Worm (Caenorhabditis elegans): ENCODE data around the gene C17H11.6.

The C17H11.6 gene

DNA sequence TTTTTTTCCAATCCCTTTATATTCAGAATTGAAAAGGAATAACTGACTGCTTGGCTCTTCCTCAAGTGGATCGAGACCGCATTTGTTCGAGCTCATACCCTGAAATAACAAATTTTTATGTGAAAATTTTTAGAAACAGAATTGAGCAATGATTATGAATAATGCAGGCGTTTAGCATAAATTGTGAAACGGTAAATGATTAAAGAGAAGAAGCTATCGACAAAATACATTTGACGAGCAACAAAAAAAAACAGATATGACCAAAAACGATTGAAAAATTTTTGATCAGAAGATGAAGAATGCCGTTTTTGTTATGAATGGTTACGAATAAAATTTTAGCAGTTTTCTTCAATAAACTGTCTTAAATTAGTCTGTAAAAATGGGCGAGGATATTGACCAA, at the start of gene C17H11.6:
Gene C17H11.6 (minus strand): TSS at position 101 of the 400 bp plus-strand sequence.
- no peak for TF ChIP-seq dve-1 (tag; optimal IDR thresholded peaks at IDR 0.05; ENCODE audit: insufficient read depth)
- TF ChIP-seq unc-62 (GFP tag; optimal IDR thresholded peaks at IDR 0.05 in 1 of 2) = no peak
- no peak for TF ChIP-seq unc-62 (tag; optimal IDR thresholded peaks at IDR 0.05)
- TF ChIP-seq unc-130 (GFP tag; optimal IDR thresholded peaks at IDR 0.05) = no peak
- no peak for TF ChIP-seq ama-1 (optimal IDR thresholded peaks at IDR 0.05)
- TF ChIP-seq F44E2.7 (GFP tag; IDR thresholded peaks at IDR 0.05) = no peak
- TF ChIP-seq ceh-20 (GFP tag; IDR thresholded peaks at IDR 0.05) = no peak
- TF ChIP-seq arid-1 (GFP tag; conservative IDR thresholded peaks at IDR 0.05) = no peak
- no peak for TF ChIP-seq lin-13 (GFP tag; optimal IDR thresholded peaks at IDR 0.05)
- TF ChIP-seq nhr-76 (tag; optimal IDR thresholded peaks at IDR 0.05) = no peak
- no peak for TF ChIP-seq zag-1 (tag; optimal IDR thresholded peaks at IDR 0.05)
- TF ChIP-seq unc-39 (tag; optimal IDR thresholded peaks at IDR 0.05) = no peak
- no peak for TF ChIP-seq jun-1 (tag; optimal IDR thresholded peaks at IDR 0.05)
- no peak for TF ChIP-seq F49E8.2 (tag; optimal IDR thresholded peaks at IDR 0.05; ENCODE audit: borderline replicate concordance)
- TF ChIP-seq Y105C5A.15 (GFP tag; IDR thresholded peaks at IDR 0.05) = no peak

- peak; percentile 7 for TF ChIP-seq nhr-28 (tag; optimal IDR thresholded peaks at IDR 0.05)
- no peak for TF ChIP-seq spr-3 (GFP tag; optimal IDR thresholded peaks at IDR 0.05)
- TF ChIP-seq ctbp-1 (GFP tag; IDR thresholded peaks at IDR 0.05) = peak; percentile 58; the same call in 1 of the 2 replicates
- TF ChIP-seq egl-27 (tag; optimal IDR thresholded peaks at IDR 0.05) = no peak
- no peak for TF ChIP-seq D1046.2 (GFP tag; IDR thresholded peaks at IDR 0.05)
- no peak for TF ChIP-seq lir-3 (tag; optimal IDR thresholded peaks at IDR 0.05)
- no peak for TF ChIP-seq spr-1 (tag; optimal IDR thresholded peaks at IDR 0.05)
- TF ChIP-seq fkh-10 (GFP tag; optimal IDR thresholded peaks at IDR 0.05) = peak; percentile 6
- no peak for TF ChIP-seq nhr-10 (tag; optimal IDR thresholded peaks at IDR 0.05)
- TF ChIP-seq ztf-7 (tag; optimal IDR thresholded peaks at IDR 0.05) = no peak
- TF ChIP-seq ceh-44 (GFP tag; IDR thresholded peaks at IDR 0.05) = no peak
- TF ChIP-seq dve-1 (tag; optimal IDR thresholded peaks at IDR 0.05; ENCODE audit: insufficient read depth) = no peak
- TF ChIP-seq mep-1 (tag; optimal IDR thresholded peaks at IDR 0.05) = peak; percentile 10
- no peak for TF ChIP-seq tra-1 (GFP tag; IDR thresholded peaks at IDR 0.05)
- TF ChIP-seq mxl-3 (GFP tag; optimal IDR thresholded peaks at IDR 0.05) = peak; percentile 34
- TF ChIP-seq ztf-11 (tag; optimal IDR thresholded peaks at IDR 0.05) = no peak
- no peak for TF ChIP-seq zip-11 (GFP tag; IDR thresholded peaks at IDR 0.05)
- TF ChIP-seq attf-4 (tag; optimal IDR thresholded peaks at IDR 0.05) = no peak
- no peak for TF ChIP-seq ceh-62 (tag; optimal IDR thresholded peaks at IDR 0.05)
- TF ChIP-seq hlh-11 (tag; optimal IDR thresholded peaks at IDR 0.05) = peak; percentile 33
- no peak for TF ChIP-seq arid-1 (GFP tag; conservative IDR thresholded peaks at IDR 0.05)
- TF ChIP-seq zag-1 (tag; optimal IDR thresholded peaks at IDR 0.05) = no peak
- TF ChIP-seq lin-15B (tag; optimal IDR thresholded peaks at IDR 0.05) = no peak
- TF ChIP-seq mes-2 (tag; optimal IDR thresholded peaks at IDR 0.05; ENCODE audit: poor library complexity, severe bottlenecking) = peak; percentile 9
- TF ChIP-seq lin-13 (GFP tag; optimal IDR thresholded peaks at IDR 0.05) = no peak
- no peak for TF ChIP-seq nhr-77 (tag; optimal IDR thresholded peaks at IDR 0.05)
- TF ChIP-seq rbr-2 (tag; optimal IDR thresholded peaks at IDR 0.05) = peak; percentile 33
- TF ChIP-seq Y5F2A.4 (GFP tag; optimal IDR thresholded peaks at IDR 0.05) = no peak
- TF ChIP-seq lin-38 (GFP tag; IDR thresholded peaks at IDR 0.05) = no peak
- TF ChIP-seq jun-1 (tag; optimal IDR thresholded peaks at IDR 0.05) = no peak
- no peak for TF ChIP-seq F10B5.3 (tag; optimal IDR thresholded peaks at IDR 0.05)
- no peak for TF ChIP-seq tag-97 (GFP tag; IDR thresholded peaks at IDR 0.05)
- no peak for TF ChIP-seq nhr-25 (tag; optimal IDR thresholded peaks at IDR 0.05; ENCODE audit: borderline replicate concordance, insufficient read depth)
- TF ChIP-seq hmg-1.1 (GFP tag; IDR thresholded peaks at IDR 0.05) = peak; percentile 56
- no peak for TF ChIP-seq nhr-111 (GFP tag; optimal IDR thresholded peaks at IDR 0.05)
- TF ChIP-seq lsy-2 (tag; optimal IDR thresholded peaks at IDR 0.05) = peak in 1 of 2 experiments; percentile 20
- TF ChIP-seq unc-39 (tag; optimal IDR thresholded peaks at IDR 0.05) = no peak
- no peak for TF ChIP-seq ama-1 (optimal IDR thresholded peaks at IDR 0.05)
Observed at ce11 chrX:8252293-8252692, 48.7 kb upstream of the C17H11.6 start, which contains the start of gene M60.6. M60.6 (minus strand) TSS chrX:8252458.
